Fruit fly (Drosophila melanogaster): ENCODE results near the gene CG11583.

DNA sequence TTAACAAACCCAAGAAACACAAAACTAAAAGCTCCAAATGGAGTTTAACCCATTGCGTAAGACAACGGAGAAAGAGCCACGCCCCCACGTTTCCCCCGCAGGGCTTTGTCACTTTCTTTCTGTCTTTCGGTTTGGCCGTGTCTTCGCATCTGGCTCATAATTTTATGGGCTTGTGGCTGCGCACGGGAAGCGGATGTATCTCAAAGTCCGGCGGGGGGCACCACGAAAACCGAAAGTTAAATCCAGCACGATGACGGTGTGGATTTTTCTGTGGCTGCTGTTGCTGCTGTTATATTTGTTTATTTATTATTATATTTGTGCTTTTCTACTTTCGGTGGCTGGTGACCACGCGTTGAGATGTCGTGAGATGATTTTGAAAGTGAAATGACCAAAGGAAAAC lies 14.1 kb upstream of the CG11583 start:
- TF ChIP-seq CG18764 (GFP tag; optimal IDR thresholded peaks at IDR 0.05) (no peak), fd64A (GFP tag; optimal IDR thresholded peaks at IDR 0.05) (no peak), Usf (GFP tag; optimal IDR thresholded peaks at IDR 0.05) (no peak), lilli (GFP tag; optimal IDR thresholded peaks at IDR 0.05) (no peak), CG11456 (GFP tag; IDR thresholded peaks at IDR 0.05) (no peak), Doc3 (GFP tag; IDR thresholded peaks at IDR 0.05; ENCODE audit: partially characterized antibody) (no peak), CG17612 (GFP tag; IDR thresholded peaks at IDR 0.05) (no peak)
